Worm (Caenorhabditis elegans) whole organism, early embryonic: ENCODE data around the gene fbxa-141.
A peak's percentile ranks its signal among the peaks of the same experiment; 100 is the strongest.

ENCODE experiments used
- aly-1 ChIP-seq: sonication (generic microtip); optimal IDR thresholded peaks from 2 replicates; lab custom pipeline; 2016; ENCODE audit warnings: missing genetic modification characterization, missing compliant biosample characterization
- ama-1 ChIP-seq: fragments of 150-350 bp; optimal IDR thresholded peaks from 2 replicates; lab custom pipeline; 2014
- ets-7 ChIP-seq: sonication (generic microtip); optimal IDR thresholded peaks from 2 replicates; lab custom pipeline; 2016; ENCODE audit warnings: missing genotype, missing genetic modification characterization, missing compliant biosample characterization
- flt-1 ChIP-seq: fragments of 200-800 bp; sonication (Bioruptor generic); IDR thresholded peaks from 2 replicates; pipeline ENCODE4 v1.3.6; 2022; ENCODE audit warnings: missing genetic modification characterization, missing compliant biosample characterization
- hnd-1 ChIP-seq: sonication (generic microtip); optimal IDR thresholded peaks from 2 replicates; lab custom pipeline; 2016; ENCODE audit warnings: missing genetic modification characterization, missing compliant biosample characterization
- sea-1 ChIP-seq: fragments of 200-800 bp; sonication (Bioruptor generic); conservative IDR thresholded peaks from 2 replicates; pipeline ENCODE4 v1.3.6; 2022; ENCODE audit warnings: missing genetic modification characterization, missing compliant biosample characterization
- tbx-37 ChIP-seq: fragments of 200-800 bp; sonication (Bioruptor generic); conservative IDR thresholded peaks from 2 replicates; pipeline ENCODE4 v1.3.6; 2022; ENCODE audit warnings: missing genetic modification reagents, missing genetic modification characterization, missing compliant biosample characterization
- tra-4 ChIP-seq: sonication (generic microtip); optimal IDR thresholded peaks from 2 replicates; lab custom pipeline; 2017; ENCODE audit warnings: missing genetic modification characterization, missing compliant biosample characterization

- TF ChIP-seq sea-1 (GFP tag; lab: Robert Waterston, UW), result peak; percentile 68; the same call in 1 of the 2 replicates
- peak; percentile 98 for TF ChIP-seq ama-1 (lab: Kevin White, UChicago)
- no peak for TF ChIP-seq ets-7 (tag; lab: Kevin White, UChicago)
- TF ChIP-seq tbx-37 (GFP tag; lab: Robert Waterston, UW), result peak; percentile 30; the same call in 1 of the 2 replicates
- TF ChIP-seq tra-4 (tag; lab: Kevin White, UChicago), result peak; percentile 48
- no peak for TF ChIP-seq flt-1 (GFP tag; lab: Robert Waterston, UW)
- no peak for TF ChIP-seq hnd-1 (tag; lab: Kevin White, UChicago)
- no peak for TF ChIP-seq aly-1
Observed at ce11 chrX:14489945-14490344, 22.8 kb downstream of the fbxa-141 start, which contains the start of gene his-24.
